Worm (Caenorhabditis elegans) whole organism, L4 larva: ENCODE measurements around the gene Y56A3A.2.
A peak's percentile ranks its signal among the peaks of the same experiment; 100 is the strongest.

ENCODE experiments used
- F10B5.3 ChIP-seq: sonication (generic microtip); optimal IDR thresholded peaks from 2 replicates; lab custom pipeline; 2016; ENCODE audit warnings: mild to moderate bottlenecking, missing genetic modification characterization, missing compliant biosample characterization
- F37D6.2 ChIP-seq: sonication (generic microtip); optimal IDR thresholded peaks from 2 replicates; lab custom pipeline; 2016; ENCODE audit warnings: mild to moderate bottlenecking, missing genetic modification characterization, missing compliant biosample characterization
- R02D3.7 ChIP-seq: fragments of 150-350 bp; sonication (generic microtip); optimal IDR thresholded peaks from 3 replicates; lab custom pipeline; 2014; ENCODE audit warnings: missing biosample characterization, missing genetic modification characterization
- Y75B8A.6 ChIP-seq: fragments of 200-800 bp; sonication (Bioruptor generic); IDR thresholded peaks from 2 replicates; pipeline ENCODE4 v1.3.6; 2022; ENCODE audit warnings: missing genetic modification reagents, missing genetic modification characterization, missing compliant biosample characterization
- ZK337.2 ChIP-seq: fragments of 200-800 bp; sonication (Bioruptor generic); IDR thresholded peaks from 2 replicates; pipeline ENCODE4 v1.3.6; 2022; ENCODE audit warnings: missing genetic modification reagents, missing genetic modification characterization, missing compliant biosample characterization
- aly-2 ChIP-seq: sonication (generic microtip); optimal IDR thresholded peaks from 2 replicates; lab custom pipeline; 2018; ENCODE audit warnings: missing biosample characterization, missing genetic modification characterization
- attf-4 ChIP-seq: sonication (generic microtip); optimal IDR thresholded peaks from 3 replicates; lab custom pipeline; 2017; ENCODE audit warnings: missing biosample characterization, missing genetic modification characterization
- ceh-20 ChIP-seq: fragments of 200-800 bp; sonication (Bioruptor generic); IDR thresholded peaks from 2 replicates; pipeline ENCODE4 v1.3.6; 2022; ENCODE audit warnings: missing genetic modification reagents, missing genetic modification characterization, missing compliant biosample characterization
- ceh-32 ChIP-seq: sonication (generic microtip); optimal IDR thresholded peaks from 2 replicates; lab custom pipeline; 2016; ENCODE audit warnings: mild to moderate bottlenecking, missing genetic modification characterization, missing compliant biosample characterization; ENCODE audit not compliant: poor library complexity
- ceh-44 ChIP-seq: fragments of 200-800 bp; sonication (Bioruptor generic); IDR thresholded peaks from 2 replicates; pipeline ENCODE4 v1.3.6; 2022; ENCODE audit warnings: missing genetic modification reagents, missing genetic modification characterization, missing compliant biosample characterization
- ceh-62 ChIP-seq: sonication (generic microtip); optimal IDR thresholded peaks from 2 replicates; lab custom pipeline; 2017; ENCODE audit warnings: missing biosample characterization, missing genetic modification characterization
- ceh-82 ChIP-seq: sonication (generic microtip); optimal IDR thresholded peaks from 2 replicates; lab custom pipeline; 2017; ENCODE audit warnings: missing biosample characterization, missing genetic modification characterization
- ctbp-1 ChIP-seq: fragments of 200-800 bp; sonication (Bioruptor generic); IDR thresholded peaks from 2 replicates; pipeline ENCODE4 v1.3.6; 2022; ENCODE audit warnings: missing genetic modification reagents, missing genetic modification characterization, missing compliant biosample characterization
- dpl-1 ChIP-seq: fragments of 150-350 bp; optimal IDR thresholded peaks from 2 replicates; lab custom pipeline; 2014; ENCODE audit warnings: missing biosample characterization, missing genetic modification reagents, missing genetic modification characterization
- dve-1 ChIP-seq: sonication (generic microtip); optimal IDR thresholded peaks from 2 replicates; lab custom pipeline; 2017; ENCODE audit warnings: antibody characterized with exemption, mild to moderate bottlenecking, missing genetic modification characterization, missing compliant biosample characterization; ENCODE audit not compliant: insufficient read depth
- egl-27 ChIP-seq: sonication (generic microtip); optimal IDR thresholded peaks from 3 replicates; lab custom pipeline; 2017; ENCODE audit warnings: missing biosample characterization, missing genetic modification reagents, missing genetic modification characterization
- fkh-10 ChIP-seq: fragments of 150-350 bp; optimal IDR thresholded peaks from 2 replicates; lab custom pipeline; 2014; ENCODE audit warnings: missing biosample characterization, missing genetic modification reagents, missing genetic modification characterization
- gei-8 ChIP-seq: fragments of 200-800 bp; sonication (Bioruptor generic); optimal IDR thresholded peaks from 2 replicates; lab custom pipeline; 2018; ENCODE audit warnings: mild to moderate bottlenecking, missing genetic modification characterization, missing compliant biosample characterization
- hif-1 ChIP-seq, 2 experiments: sonication (generic microtip); optimal IDR thresholded peaks; 2 replicates each; lab custom pipeline; 2016 to 2017; ENCODE audit warnings: missing compliant biosample characterization in 2 of 2, missing genetic modification characterization in 2 of 2, missing genetic modification reagents in 2 of 2, missing genotype in 2 of 2, mild to moderate bottlenecking in 1 of 2
- lim-7 ChIP-seq: fragments of 200-800 bp; sonication (Bioruptor generic); IDR thresholded peaks from 2 replicates; pipeline ENCODE4 v1.3.6; 2022; ENCODE audit warnings: missing genetic modification characterization, missing compliant biosample characterization
- lin-13 ChIP-seq: fragments of 150-350 bp; optimal IDR thresholded peaks from 2 replicates; lab custom pipeline; 2014; ENCODE audit warnings: missing biosample characterization, missing genetic modification reagents, missing genetic modification characterization
- lin-15B ChIP-seq: fragments of 150-350 bp; sonication (generic microtip); optimal IDR thresholded peaks from 3 replicates; lab custom pipeline; 2014; ENCODE audit warnings: missing biosample characterization, missing genetic modification characterization
- lin-38 ChIP-seq: fragments of 200-800 bp; sonication (Bioruptor generic); IDR thresholded peaks from 2 replicates; pipeline ENCODE4 v1.3.6; 2022; ENCODE audit warnings: missing genetic modification reagents, missing genetic modification characterization, missing compliant biosample characterization
- mdt-29 ChIP-seq: fragments of 200-800 bp; sonication (Bioruptor generic); IDR thresholded peaks from 2 replicates; pipeline ENCODE4 v1.3.6; 2022; ENCODE audit warnings: missing genetic modification reagents, missing genetic modification characterization, missing compliant biosample characterization
- mxl-2 ChIP-seq: fragments of 200-800 bp; sonication (Bioruptor generic); conservative IDR thresholded peaks from 2 replicates; pipeline ENCODE4 v1.3.6; 2022; ENCODE audit warnings: missing genetic modification reagents, missing genetic modification characterization, missing compliant biosample characterization
- nhr-102 ChIP-seq: sonication (generic microtip); optimal IDR thresholded peaks from 2 replicates; lab custom pipeline; 2016; ENCODE audit warnings: mild to moderate bottlenecking, missing genetic modification characterization, moderate library complexity, missing compliant biosample characterization
- nhr-11 ChIP-seq: fragments of 150-350 bp; optimal IDR thresholded peaks from 2 replicates; lab custom pipeline; 2014; ENCODE audit warnings: missing biosample characterization, missing genetic modification characterization
- nhr-111 ChIP-seq: fragments of 200-800 bp; sonication (Bioruptor generic); optimal IDR thresholded peaks from 2 replicates; lab custom pipeline; 2018; ENCODE audit warnings: mild to moderate bottlenecking, missing genetic modification characterization, missing compliant biosample characterization
- nhr-28 ChIP-seq: fragments of 150-350 bp; optimal IDR thresholded peaks from 2 replicates; lab custom pipeline; 2014; ENCODE audit warnings: missing biosample characterization, missing genetic modification characterization
- nhr-42 ChIP-seq: fragments of 200-800 bp; sonication (Bioruptor generic); IDR thresholded peaks from 2 replicates; pipeline ENCODE4 v1.3.6; 2022; ENCODE audit warnings: missing genetic modification characterization, missing compliant biosample characterization
- saeg-2 ChIP-seq: fragments of 200-800 bp; sonication (Bioruptor generic); IDR thresholded peaks from 2 replicates; pipeline ENCODE4 v1.3.6; 2022; ENCODE audit warnings: missing genetic modification reagents, missing genetic modification characterization, missing compliant biosample characterization
- set-16 ChIP-seq: fragments of 200-800 bp; sonication (Bioruptor generic); IDR thresholded peaks from 2 replicates; pipeline ENCODE4 v1.3.6; 2022; ENCODE audit warnings: missing genetic modification reagents, missing genetic modification characterization, missing compliant biosample characterization
- skn-1 ChIP-seq: fragments of 150-350 bp; optimal IDR thresholded peaks from 2 replicates; lab custom pipeline; 2014; ENCODE audit warnings: missing biosample characterization, missing genetic modification characterization
- snpc-1.2 ChIP-seq: fragments of 200-800 bp; sonication (Bioruptor generic); IDR thresholded peaks from 2 replicates; pipeline ENCODE4 v1.3.6; 2022; ENCODE audit warnings: missing genetic modification reagents, missing genetic modification characterization, missing compliant biosample characterization
- unc-39 ChIP-seq: sonication (generic microtip); optimal IDR thresholded peaks from 2 replicates; lab custom pipeline; 2017; ENCODE audit warnings: missing biosample characterization, missing genetic modification characterization
- unc-62 ChIP-seq, 3 experiments: fragments of 150-350 bp in 1 of 3; sonication (generic microtip); optimal IDR thresholded peaks in 2 of 3; peaks in 1 of 3; 1 replicate in 1 of 3; 2 replicates in 2 of 3; lab custom pipeline; 2014 to 2017; ENCODE audit warnings: missing biosample characterization in 3 of 3, missing genetic modification characterization in 3 of 3, missing genetic modification reagents in 3 of 3, missing genotype in 1 of 3
- zag-1 ChIP-seq: fragments of 150-350 bp; optimal IDR thresholded peaks from 2 replicates; lab custom pipeline; 2014; ENCODE audit warnings: missing biosample characterization, missing genetic modification characterization
- ztf-11 ChIP-seq: fragments of 150-350 bp; optimal IDR thresholded peaks from 2 replicates; lab custom pipeline; 2014; ENCODE audit warnings: missing biosample characterization, missing genetic modification characterization

Gene Y56A3A.2

DNA sequence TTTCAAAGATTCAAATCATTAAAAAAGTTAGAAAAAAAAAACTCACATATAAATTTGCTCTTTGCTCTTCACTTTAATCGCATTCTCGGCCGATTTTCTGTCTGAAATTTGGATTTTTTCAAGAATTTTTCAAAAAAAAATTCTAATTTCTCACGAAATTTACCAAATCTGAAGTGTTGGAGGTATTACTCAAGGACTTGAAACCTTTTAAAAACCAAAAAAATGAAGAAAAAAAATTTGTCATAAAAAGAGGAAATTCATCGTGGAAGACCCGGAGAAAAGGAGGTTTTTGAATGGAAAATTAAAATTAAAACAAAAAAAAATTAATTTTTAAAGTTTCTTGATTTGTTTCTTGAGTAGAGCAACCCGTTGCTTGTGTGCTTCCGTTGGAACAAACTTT, at the start of gene Y56A3A.2:
Gene Y56A3A.2 (minus strand): TSS at position 101 of the 400 bp plus-strand sequence.
- TF ChIP-seq lin-38 (GFP tag; lab: Robert Waterston, UW) = no peak

DNA sequence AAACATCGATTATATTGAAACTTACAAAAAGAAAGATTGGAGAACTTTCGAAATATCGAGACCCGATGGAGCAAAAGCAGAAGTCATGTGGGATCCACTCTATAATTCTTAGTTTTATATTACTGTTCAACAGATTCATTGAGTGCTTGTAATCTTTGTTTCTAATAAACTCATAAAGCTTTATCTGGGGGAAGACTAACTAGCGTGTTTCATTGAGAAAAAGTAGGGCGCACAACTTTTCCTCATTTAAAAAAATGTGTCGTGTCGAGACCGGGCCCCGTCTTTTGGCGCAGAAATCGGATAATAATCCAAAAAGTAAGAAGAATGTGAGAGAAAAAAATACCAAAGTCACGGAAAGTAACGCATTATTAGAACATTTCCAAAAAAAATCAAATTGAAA, 47.7 kb upstream of the Y56A3A.2 start, which contains the start of gene faah-4:
Gene faah-4 (minus strand): TSS at position 101 of the 400 bp plus-strand sequence.
- no peak for TF ChIP-seq mdt-29 (GFP tag; lab: Robert Waterston, UW)
- TF ChIP-seq ceh-32 = no peak
- TF ChIP-seq ZK337.2 = no peak
- peak in 1 of 2 experiments; percentile 13 for TF ChIP-seq unc-62 (GFP tag; optimal IDR thresholded peaks at IDR 0.05 in 1 of 2; lab: Kevin White, UChicago)
- TF ChIP-seq unc-62 (tag; optimal IDR thresholded peaks at IDR 0.05; lab: Kevin White, UChicago) = no peak
- TF ChIP-seq unc-39 = no peak
- no peak for TF ChIP-seq saeg-2 (GFP tag; lab: Robert Waterston, UW)

DNA sequence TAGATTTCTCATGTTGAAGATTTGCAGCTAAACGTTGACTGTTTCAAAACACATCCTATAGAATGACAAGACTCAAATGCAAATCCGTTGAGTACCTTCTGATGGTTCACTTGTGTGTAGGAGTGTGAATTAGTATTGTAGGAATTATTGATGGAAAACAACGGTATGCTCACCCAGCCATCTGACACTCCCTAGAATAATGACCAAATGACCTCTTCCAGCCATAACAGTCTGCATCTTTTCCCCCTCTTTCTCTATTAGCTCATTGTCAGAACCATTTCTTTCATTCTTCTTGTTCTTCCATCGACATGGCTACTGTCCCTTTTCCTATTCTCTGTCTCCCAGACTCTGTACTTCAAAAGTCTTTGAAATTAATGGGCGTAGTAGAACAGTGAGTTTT, 46.6 kb upstream of the Y56A3A.2 start, which contains the start of gene fbxb-24:
Gene fbxb-24 (plus strand): TSS at position 301 of the 400 bp plus-strand sequence.
- no peak for TF ChIP-seq saeg-2 (GFP tag; lab: Robert Waterston, UW)
- TF ChIP-seq nhr-42 (GFP tag; lab: Robert Waterston, UW) = no peak
- no peak for TF ChIP-seq gei-8 (GFP tag; lab: Kevin White, UChicago)
- no peak for TF ChIP-seq nhr-11 (tag; lab: Kevin White, UChicago)

DNA sequence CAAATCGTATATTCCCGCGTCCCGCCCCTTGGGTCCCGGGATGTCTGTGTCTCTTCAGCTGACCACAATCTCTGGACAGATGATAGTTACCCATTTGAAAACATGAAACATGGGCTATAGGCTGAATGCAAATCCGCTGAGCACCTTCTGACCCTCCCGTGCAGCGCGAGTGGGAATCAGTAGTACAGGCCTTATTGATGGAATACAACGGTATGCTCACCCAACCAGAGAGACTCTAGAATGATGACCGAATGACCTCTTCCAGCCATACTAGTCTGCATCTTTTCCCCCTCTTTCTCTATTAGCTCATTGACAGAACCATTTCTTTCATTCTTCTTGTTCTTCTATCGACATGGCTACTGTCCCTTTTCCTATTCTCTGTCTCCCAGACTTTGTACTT, 45.1 kb upstream of the Y56A3A.2 start, which contains the start of gene sdz-33:
Gene sdz-33 (plus strand): TSS at position 301 of the 400 bp plus-strand sequence.
- no peak for TF ChIP-seq lim-7
- TF ChIP-seq egl-27 (tag; lab: Kevin White, UChicago) = no peak
- no peak for TF ChIP-seq ceh-20 (GFP tag; lab: Robert Waterston, UW)
- no peak for TF ChIP-seq mdt-29 (GFP tag; lab: Robert Waterston, UW)
- no peak for TF ChIP-seq ceh-62 (tag; lab: Kevin White, UChicago)
- TF ChIP-seq ztf-11 = no peak
- no peak for TF ChIP-seq mxl-2 (GFP tag; lab: Robert Waterston, UW)
- no peak for TF ChIP-seq Y75B8A.6 (GFP tag; lab: Robert Waterston, UW)
- TF ChIP-seq dve-1 (tag; lab: Kevin White, UChicago) = no peak
- no peak for TF ChIP-seq skn-1 (tag; lab: Kevin White, UChicago)
- TF ChIP-seq set-16 (GFP tag; lab: Robert Waterston, UW) = no peak
- no peak for TF ChIP-seq snpc-1.2
- no peak for TF ChIP-seq nhr-111
- TF ChIP-seq nhr-102 (tag; lab: Kevin White, UChicago) = no peak
- TF ChIP-seq nhr-28 (tag; lab: Kevin White, UChicago) = no peak
- TF ChIP-seq F37D6.2 = no peak
- TF ChIP-seq attf-4 (tag; lab: Kevin White, UChicago) = no peak
- TF ChIP-seq unc-62 (GFP tag; optimal IDR thresholded peaks at IDR 0.05 in 1 of 2; lab: Kevin White, UChicago) = no peak
- TF ChIP-seq unc-62 (tag; optimal IDR thresholded peaks at IDR 0.05; lab: Kevin White, UChicago) = no peak
- TF ChIP-seq aly-2 (tag; lab: Kevin White, UChicago) = no peak
- TF ChIP-seq lin-13 (GFP tag; lab: Kevin White, UChicago) = no peak
- TF ChIP-seq, all 104 proteins: peak for 0

DNA sequence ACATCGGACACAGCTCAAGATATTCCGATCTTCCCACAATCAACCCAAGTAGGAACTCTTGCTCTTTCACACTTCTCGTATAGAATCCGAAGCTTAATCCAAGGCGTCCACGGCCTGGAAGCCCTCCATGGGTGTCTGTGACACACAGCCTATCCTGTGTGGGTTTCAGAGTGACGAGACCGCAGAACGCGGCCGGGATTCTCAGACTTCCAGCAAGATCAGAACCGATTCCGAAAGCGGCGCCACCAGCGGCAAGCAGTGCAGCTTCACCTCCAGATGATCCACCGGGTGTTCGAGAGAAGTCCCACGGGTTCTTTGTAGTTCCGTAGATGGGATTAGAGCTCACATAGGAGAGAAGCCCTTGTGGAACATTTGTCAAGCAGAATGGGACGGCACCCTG, 40.7 kb upstream of the Y56A3A.2 start:
- TF ChIP-seq set-16 (GFP tag; lab: Robert Waterston, UW) (peak; percentile 79), ceh-44 (GFP tag; lab: Robert Waterston, UW) (no peak)

DNA sequence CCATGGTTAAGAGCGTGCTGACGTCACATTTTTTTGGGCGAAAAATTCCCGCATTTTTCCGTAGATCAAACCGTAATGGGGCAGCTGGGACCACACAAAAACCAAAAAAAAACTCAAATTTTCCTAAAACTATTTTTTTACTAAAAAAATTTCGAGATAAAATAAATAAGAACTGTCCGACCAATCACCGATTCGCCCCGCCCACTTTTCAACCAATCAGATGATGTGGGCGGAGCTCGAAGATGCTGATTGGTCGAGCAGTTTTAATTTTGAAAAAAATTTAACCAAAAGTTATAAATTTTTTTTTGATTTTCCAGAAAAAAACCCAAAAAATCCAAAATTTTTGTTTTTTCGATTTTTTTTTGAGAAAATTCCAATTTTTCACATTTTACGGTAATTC, 38.0 kb upstream of the Y56A3A.2 start:
- TF ChIP-seq fkh-10 (GFP tag; lab: Kevin White, UChicago) (no peak), unc-62 (GFP tag; optimal IDR thresholded peaks at IDR 0.05 in 1 of 2; lab: Kevin White, UChicago) (no peak), unc-62 (tag; optimal IDR thresholded peaks at IDR 0.05; lab: Kevin White, UChicago) (no peak), F10B5.3 (tag; lab: Kevin White, UChicago) (no peak), lin-15B (tag; lab: Kevin White, UChicago) (no peak), hif-1 (tag; optimal IDR thresholded peaks at IDR 0.05; lab: Kevin White, UChicago) (no peak), zag-1 (tag; lab: Kevin White, UChicago) (no peak), lim-7 (no peak), Y75B8A.6 (GFP tag; lab: Robert Waterston, UW) (no peak), dpl-1 (GFP tag; lab: Kevin White, UChicago) (no peak), R02D3.7 (tag; lab: Kevin White, UChicago) (no peak), ctbp-1 (GFP tag; lab: Robert Waterston, UW) (no peak), nhr-102 (tag; lab: Kevin White, UChicago) (no peak), ceh-82 (tag; lab: Kevin White, UChicago) (no peak)
